Worm (Caenorhabditis elegans): ENCODE results near the gene gur-5.

The gur-5 gene

ce11 chrII:5326024-5326627 lies 41.0 kb downstream of the gur-5 start:
- TF ChIP-seq fax-1 (tag; optimal IDR thresholded peaks at IDR 0.05) (no peak), ceh-31 (tag; optimal IDR thresholded peaks at IDR 0.05) (peak; percentile 32), hlh-8 (tag; optimal IDR thresholded peaks at IDR 0.05) (no peak), nfya-1 (tag; optimal IDR thresholded peaks at IDR 0.05) (no peak), ets-4 (tag; optimal IDR thresholded peaks at IDR 0.05) (no peak), dmd-4 (tag; optimal IDR thresholded peaks at IDR 0.05; ENCODE audit: borderline replicate concordance) (no peak), K09A11.1 (tag; optimal IDR thresholded peaks at IDR 0.05; ENCODE audit: insufficient read depth) (no peak), unc-42 (tag; optimal IDR thresholded peaks at IDR 0.05) (peak; percentile 8), fkh-10 (GFP tag; optimal IDR thresholded peaks at IDR 0.05) (peak; percentile 15), ceh-9 (tag; optimal IDR thresholded peaks at IDR 0.05) (no peak), F13H6.1 (tag; optimal IDR thresholded peaks at IDR 0.05) (no peak), tbx-7 (tag; optimal IDR thresholded peaks at IDR 0.05) (no peak), che-1 (tag; optimal IDR thresholded peaks at IDR 0.05) (no peak), sox-4 (tag; optimal IDR thresholded peaks at IDR 0.05) (no peak), hlh-6 (tag; optimal IDR thresholded peaks at IDR 0.05) (no peak), ceh-18 (tag; optimal IDR thresholded peaks at IDR 0.05) (peak; percentile 28), sdc-2 (tag; optimal IDR thresholded peaks at IDR 0.05) (no peak), ceh-22 (tag; optimal IDR thresholded peaks at IDR 0.05) (no peak), tbx-2 (tag; optimal IDR thresholded peaks at IDR 0.05) (peak; percentile 21), C38D4.7 (GFP tag; optimal IDR thresholded peaks at IDR 0.05) (no peak), unc-55 (GFP tag; optimal IDR thresholded peaks at IDR 0.05) (peak; percentile 52), ceh-14 (tag; optimal IDR thresholded peaks at IDR 0.05) (no peak), ceh-24 (tag; optimal IDR thresholded peaks at IDR 0.05) (no peak), C08G9.2 (tag; optimal IDR thresholded peaks at IDR 0.05) (no peak), K02D7.2 (tag; optimal IDR thresholded peaks at IDR 0.05) (no peak), odd-2 (tag; optimal IDR thresholded peaks at IDR 0.05) (no peak), madf-2 (tag; optimal IDR thresholded peaks at IDR 0.05) (no peak), rnt-1 (tag; optimal IDR thresholded peaks at IDR 0.05) (peak; percentile 27), ama-1 (optimal IDR thresholded peaks at IDR 0.05) (no peak), Y22D7AL.16 (tag; optimal IDR thresholded peaks at IDR 0.05) (no peak), lim-6 (tag; optimal IDR thresholded peaks at IDR 0.05) (no peak), elt-2 (tag; optimal IDR thresholded peaks at IDR 0.05) (peak; percentile 26), zip-5 (tag; optimal IDR thresholded peaks at IDR 0.05) (no peak), ceh-6 (GFP tag; optimal IDR thresholded peaks at IDR 0.05) (no peak)

ce11 chrII:5326891-5327290 lies 41.8 kb downstream of the gur-5 start:
- TF ChIP-seq K02D7.2 (tag; optimal IDR thresholded peaks at IDR 0.05) (no peak), ceh-31 (tag; optimal IDR thresholded peaks at IDR 0.05) (no peak), pax-1 (tag; optimal IDR thresholded peaks at IDR 0.05) (no peak), pag-3 (tag; optimal IDR thresholded peaks at IDR 0.05; ENCODE audit: borderline replicate concordance) (no peak), ztf-16 (tag; optimal IDR thresholded peaks at IDR 0.05) (no peak), tbx-7 (tag; optimal IDR thresholded peaks at IDR 0.05) (no peak), elt-2 (tag; optimal IDR thresholded peaks at IDR 0.05) (no peak), fkh-6 (tag; optimal IDR thresholded peaks at IDR 0.05) (no peak), C38D4.7 (GFP tag; optimal IDR thresholded peaks at IDR 0.05) (no peak), unc-42 (tag; optimal IDR thresholded peaks at IDR 0.05) (no peak), dmd-4 (tag; optimal IDR thresholded peaks at IDR 0.05; ENCODE audit: borderline replicate concordance) (no peak), pha-2 (tag; optimal IDR thresholded peaks at IDR 0.05) (no peak), npax-4 (tag; optimal IDR thresholded peaks at IDR 0.05) (no peak), gmeb-2 (tag; optimal IDR thresholded peaks at IDR 0.05) (no peak), sox-4 (tag; optimal IDR thresholded peaks at IDR 0.05) (no peak), unc-86 (tag; optimal IDR thresholded peaks at IDR 0.05) (no peak), pqm-1 (tag; optimal IDR thresholded peaks at IDR 0.05) (no peak), unc-55 (GFP tag; optimal IDR thresholded peaks at IDR 0.05) (no peak), lin-11 (tag; optimal IDR thresholded peaks at IDR 0.05) (no peak)

All from whole organism, late embryonic.